Fruit fly (Drosophila melanogaster): ENCODE measurements around the gene pns.
A peak's percentile ranks its signal among the peaks of the same experiment; 100 is the strongest.

The pns gene

dm6 chr3L:1546349-1547116 lies 9.6 kb downstream of the pns start (continued):
- TF ChIP-seq Eip74EF (GFP tag; optimal IDR thresholded peaks at IDR 0.05) (no peak), Ets65A (GFP tag) (peak; percentile 70), CG8765 (GFP tag; IDR thresholded peaks at IDR 0.05) (no peak), CG6813 (GFP tag; optimal IDR thresholded peaks at IDR 0.05) (peak; percentile 18), ttk (GFP tag; IDR thresholded peaks at IDR 0.05) (peak; percentile 19; the same call in 1 of the 2 replicates), CG10462 (GFP tag; optimal IDR thresholded peaks at IDR 0.05) (peak; percentile 18), disco-r (GFP tag; optimal IDR thresholded peaks at IDR 0.05) (no peak), CG11247 (GFP tag; IDR thresholded peaks at IDR 0.05) (no peak), toy (GFP tag; IDR thresholded peaks at IDR 0.05) (no peak), sens (GFP tag) (peak; percentile 82), CG11695 (GFP tag; IDR thresholded peaks at IDR 0.05) (no peak), ftz-f1 (GFP tag; optimal IDR thresholded peaks at IDR 0.05) (peak; percentile 24), cato (GFP tag; optimal IDR thresholded peaks at IDR 0.05; ENCODE audit: borderline replicate concordance) (no peak), Med (GFP tag) (peak; percentile 75), seq (GFP tag; IDR thresholded peaks at IDR 0.05) (peak; percentile 21; the same call in 1 of the 2 replicates), CG4328 (GFP tag; optimal IDR thresholded peaks at IDR 0.05) (no peak), MESR4 (GFP tag; optimal IDR thresholded peaks at IDR 0.05) (peak; percentile 15), Six4 (GFP tag; optimal IDR thresholded peaks at IDR 0.05) (no peak), hbn (GFP tag; IDR thresholded peaks at IDR 0.05; ENCODE audit: partially characterized antibody) (no peak), CG18476 (GFP tag; optimal IDR thresholded peaks at IDR 0.05) (no peak), Lpt (GFP tag; optimal IDR thresholded peaks at IDR 0.05) (no peak), slbo (GFP tag; IDR thresholded peaks at IDR 0.05) (no peak), CG34224 (GFP tag; IDR thresholded peaks at IDR 0.05; ENCODE audit: partially characterized antibody) (0 out of 3 replicates have a peak, but pooled peaks have one; percentile 21), CG10321 (GFP tag; IDR thresholded peaks at IDR 0.05) (peak; percentile 86), Mes4 (GFP tag; optimal IDR thresholded peaks at IDR 0.05) (no peak), sug (tag; optimal IDR thresholded peaks at IDR 0.05) (peak; percentile 5), lab (GFP tag; optimal IDR thresholded peaks at IDR 0.05) (peak; percentile 31), danr (GFP tag; IDR thresholded peaks at IDR 0.05) (no peak), CG11723 (GFP tag; optimal IDR thresholded peaks at IDR 0.05) (no peak), CG8089 (GFP tag; optimal IDR thresholded peaks at IDR 0.05) (no peak), ken (GFP tag; IDR thresholded peaks at IDR 0.05) (no peak), CG9727 (GFP tag; optimal IDR thresholded peaks at IDR 0.05) (peak; percentile 47), HLH54F (GFP tag; optimal IDR thresholded peaks at IDR 0.05) (no peak), Ptx1 (GFP tag; IDR thresholded peaks at IDR 0.05) (no peak), sd (tag; optimal IDR thresholded peaks at IDR 0.05) (peak; percentile 6), gsb-n (tag; optimal IDR thresholded peaks at IDR 0.05) (peak; percentile 60), D (optimal IDR thresholded peaks at IDR 0.05) (peak; percentile 58), D (GFP tag; optimal IDR thresholded peaks at IDR 0.05) (no peak), CG4707 (GFP tag; optimal IDR thresholded peaks at IDR 0.05) (peak; percentile 13), fd102C (GFP tag; optimal IDR thresholded peaks at IDR 0.05) (no peak), CG12071 (GFP tag; optimal IDR thresholded peaks at IDR 0.05) (peak; percentile 5), pan (optimal IDR thresholded peaks at IDR 0.05) (no peak), pan (GFP tag; optimal IDR thresholded peaks at IDR 0.05 in 1 of 2, IDR thresholded peaks at IDR 0.05 in 1 of 2) (no peak), ara (GFP tag; IDR thresholded peaks at IDR 0.05) (peak; percentile 36; the same call in 1 of the 2 replicates), bab2 (GFP tag; optimal IDR thresholded peaks at IDR 0.05) (no peak), CG1792 (GFP tag; optimal IDR thresholded peaks at IDR 0.05) (peak; percentile 12), sr (GFP tag; IDR thresholded peaks at IDR 0.05) (peak; percentile 93), Vsx1 (GFP tag; optimal IDR thresholded peaks at IDR 0.05) (peak; percentile 72), exex (tag; optimal IDR thresholded peaks at IDR 0.05) (peak; percentile 22), CG12391 (tag; optimal IDR thresholded peaks at IDR 0.05) (no peak)

Measured in whole organism, embryonic.